Fruit fly (Drosophila melanogaster): ENCODE data around the gene CG9098.

CG9098 gene

DNA sequence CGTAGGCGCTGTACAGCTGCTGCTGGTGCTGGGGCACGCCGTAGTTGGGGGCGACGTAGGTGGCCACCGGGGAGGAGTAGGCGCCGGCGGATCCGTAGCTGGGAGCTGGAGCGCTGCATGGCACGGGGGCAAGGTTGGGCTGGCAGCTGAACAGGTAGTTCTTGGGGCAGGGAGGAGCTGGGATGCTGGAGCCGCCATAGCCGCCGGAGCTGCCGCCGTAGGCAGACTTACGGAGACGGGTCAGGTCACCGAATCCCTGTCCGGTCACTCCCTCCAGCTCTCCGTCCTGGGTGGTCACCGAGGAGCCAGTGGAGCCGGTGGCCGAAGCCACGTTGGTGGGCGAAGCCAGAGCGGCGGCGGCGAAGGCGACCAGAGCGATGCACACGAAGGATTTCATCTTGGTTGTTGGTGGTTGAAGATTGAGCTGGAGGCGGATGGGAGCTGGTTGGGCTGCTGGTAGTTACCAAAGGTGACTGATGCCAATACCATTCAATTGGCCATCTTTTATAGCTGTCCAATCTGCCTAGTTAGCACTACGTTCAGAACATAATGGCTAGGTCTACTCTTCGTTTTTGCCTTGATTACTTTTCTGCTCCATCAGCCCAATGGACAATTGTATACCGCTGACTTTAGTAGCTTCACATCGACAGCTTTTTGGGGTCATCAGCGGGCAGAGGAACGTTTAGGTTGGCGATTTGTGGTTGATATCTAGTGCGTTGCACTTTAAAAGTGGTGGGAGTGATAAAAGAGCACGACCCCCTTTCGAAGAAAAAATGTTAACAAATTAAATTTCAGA lies 52.1 kb downstream of the CG9098 start, which contains the start of gene Vm26Aa:
TSS of gene Vm26Aa (minus strand) at position 478 of the 796 bp plus-strand sequence.
- TF ChIP-seq CG6689 (GFP tag; IDR thresholded peaks at IDR 0.05), result 0 out of 2 replicates have a peak, but pooled peaks have one; percentile 9
- TF ChIP-seq ac (GFP tag; optimal IDR thresholded peaks at IDR 0.05), result no peak
- TF ChIP-seq luna (GFP tag; optimal IDR thresholded peaks at IDR 0.05), result no peak
- TF ChIP-seq CG17829 (tag; optimal IDR thresholded peaks at IDR 0.05), result no peak
- no peak for TF ChIP-seq stc (GFP tag; IDR thresholded peaks at IDR 0.05)
- peak; percentile 43 for TF ChIP-seq Hr39 (optimal IDR thresholded peaks at IDR 0.05)
- no peak for TF ChIP-seq Camta (GFP tag; optimal IDR thresholded peaks at IDR 0.05)
- no peak for TF ChIP-seq caup (GFP tag; optimal IDR thresholded peaks at IDR 0.05; ENCODE audit: severe bottlenecking)
- TF ChIP-seq Blimp-1 (GFP tag; optimal IDR thresholded peaks at IDR 0.05), result no peak
- TF ChIP-seq pnt (GFP tag; optimal IDR thresholded peaks at IDR 0.05), result no peak
- TF ChIP-seq Lpt (GFP tag; optimal IDR thresholded peaks at IDR 0.05), result no peak
- peak; percentile 32 for TF ChIP-seq sens (GFP tag)
- no peak for TF ChIP-seq MTF-1 (GFP tag; optimal IDR thresholded peaks at IDR 0.05; ENCODE audit: borderline replicate concordance)
- no peak for TF ChIP-seq gro (GFP tag; optimal IDR thresholded peaks at IDR 0.05)
- no peak for TF ChIP-seq shn (GFP tag; optimal IDR thresholded peaks at IDR 0.05)
- no peak for TF ChIP-seq D (optimal IDR thresholded peaks at IDR 0.05)
- no peak for TF ChIP-seq D (GFP tag; optimal IDR thresholded peaks at IDR 0.05)
- TF ChIP-seq CG11093 (GFP tag; IDR thresholded peaks at IDR 0.05), result 0 out of 3 replicates have a peak, but pooled peaks have one; percentile 53
- TF ChIP-seq amos (GFP tag; IDR thresholded peaks at IDR 0.05; ENCODE audit: partially characterized antibody), result no peak
- TF ChIP-seq CG2116 (GFP tag; optimal IDR thresholded peaks at IDR 0.05), result no peak
- TF ChIP-seq Elba2 (GFP tag; optimal IDR thresholded peaks at IDR 0.05), result no peak
- TF ChIP-seq CG17385 (GFP tag; optimal IDR thresholded peaks at IDR 0.05), result no peak
- TF ChIP-seq CG43689 (GFP tag; IDR thresholded peaks at IDR 0.05), result no peak
- TF ChIP-seq ssp (GFP tag; IDR thresholded peaks at IDR 0.05), result peak; percentile 15; the same call in 1 of the 2 replicates
- TF ChIP-seq D19B (GFP tag; optimal IDR thresholded peaks at IDR 0.05), result no peak
- no peak for TF ChIP-seq Spps (tag; optimal IDR thresholded peaks at IDR 0.05)
- no peak for TF ChIP-seq crol (GFP tag; IDR thresholded peaks at IDR 0.05)
- peak; percentile 61 for TF ChIP-seq Med (GFP tag)
- TF ChIP-seq Bgb (GFP tag; IDR thresholded peaks at IDR 0.05; ENCODE audit: partially characterized antibody), result no peak
- no peak for TF ChIP-seq CG10654 (GFP tag; optimal IDR thresholded peaks at IDR 0.05)
- TF ChIP-seq stwl (tag; optimal IDR thresholded peaks at IDR 0.05), result no peak
- no peak for TF ChIP-seq tll (GFP tag; optimal IDR thresholded peaks at IDR 0.05)
- TF ChIP-seq Kr (GFP tag; optimal IDR thresholded peaks at IDR 0.05), result no peak
- no peak for TF ChIP-seq Ssrp (tag; optimal IDR thresholded peaks at IDR 0.05)
- no peak for TF ChIP-seq Vsx1 (GFP tag; optimal IDR thresholded peaks at IDR 0.05)
- no peak for TF ChIP-seq CG11723 (GFP tag; optimal IDR thresholded peaks at IDR 0.05)
- no peak for TF ChIP-seq Dek (tag; optimal IDR thresholded peaks at IDR 0.05)
- no peak for TF ChIP-seq CG17612 (GFP tag; IDR thresholded peaks at IDR 0.05)
- TF ChIP-seq Max (GFP tag; optimal IDR thresholded peaks at IDR 0.05), result no peak
- no peak for TF ChIP-seq sim (GFP tag; IDR thresholded peaks at IDR 0.05)
- no peak for TF ChIP-seq CG12219 (GFP tag; optimal IDR thresholded peaks at IDR 0.05)
- no peak for TF ChIP-seq dmrt99B (tag; optimal IDR thresholded peaks at IDR 0.05)
- 0 out of 2 replicates have a peak, but pooled peaks have one; percentile 13 for TF ChIP-seq Gsc (GFP tag; IDR thresholded peaks at IDR 0.05)

All from whole organism, embryonic.